Fruit fly (Drosophila melanogaster): ENCODE measurements around the gene Cox17.

Gene Cox17

DNA sequence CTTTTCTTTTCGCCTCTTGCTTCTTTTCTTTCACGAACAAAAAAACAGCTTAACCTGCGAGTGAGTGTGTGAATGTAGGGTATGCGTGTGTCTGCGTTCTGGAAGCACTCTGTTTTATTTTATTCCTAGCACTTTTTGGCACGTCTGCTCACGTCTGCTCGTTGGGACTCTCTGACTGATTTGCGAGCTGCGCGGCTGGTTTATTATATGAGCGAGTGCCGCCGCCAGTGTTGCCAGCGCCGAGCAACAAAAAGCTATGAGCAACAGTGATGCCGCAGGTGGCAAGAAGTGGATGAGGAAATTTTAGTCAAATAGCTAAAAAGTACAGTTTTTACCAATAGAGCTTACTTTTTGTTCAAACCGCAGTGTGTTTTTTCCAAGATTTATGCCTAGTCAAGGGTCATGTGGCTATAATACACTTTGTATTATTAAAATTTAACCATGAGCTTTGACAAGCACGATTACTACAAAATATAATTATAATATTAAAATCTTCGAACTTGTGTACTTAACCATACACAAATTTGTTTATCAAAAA is 8.4 kb downstream of the Cox17 start, which contains the start of gene Lsd-2 (continued):
- TF ChIP-seq Stat92E (GFP tag; optimal IDR thresholded peaks at IDR 0.05), result no peak
- no peak for TF ChIP-seq CG31441 (GFP tag; IDR thresholded peaks at IDR 0.05)
- no peak for TF ChIP-seq Atf-2 (GFP tag; optimal IDR thresholded peaks at IDR 0.05)
- TF ChIP-seq CG13424 (tag; optimal IDR thresholded peaks at IDR 0.05), result peak; percentile 31
- TF ChIP-seq trh (GFP tag; optimal IDR thresholded peaks at IDR 0.05), result no peak
- TF ChIP-seq CG10959 (GFP tag; IDR thresholded peaks at IDR 0.05), result no peak
- TF ChIP-seq Hmr (GFP tag; optimal IDR thresholded peaks at IDR 0.05), result no peak
- TF ChIP-seq Mrtf (GFP tag; IDR thresholded peaks at IDR 0.05), result no peak
- TF ChIP-seq CG8944 (GFP tag; optimal IDR thresholded peaks at IDR 0.05), result no peak
- TF ChIP-seq CG15514 (GFP tag; optimal IDR thresholded peaks at IDR 0.05), result peak; percentile 47
- no peak for TF ChIP-seq CG4282 (GFP tag; optimal IDR thresholded peaks at IDR 0.05)
- TF ChIP-seq CHES-1-like (GFP tag; optimal IDR thresholded peaks at IDR 0.05), result no peak
- TF ChIP-seq kni (GFP tag; optimal IDR thresholded peaks at IDR 0.05), result peak; percentile 24
- no peak for TF ChIP-seq CG1832 (GFP tag; optimal IDR thresholded peaks at IDR 0.05)
- no peak for TF ChIP-seq gt (GFP tag; IDR thresholded peaks at IDR 0.05)
- TF ChIP-seq Deaf1 (tag; optimal IDR thresholded peaks at IDR 0.05), result no peak
- TF ChIP-seq Doc3 (GFP tag; IDR thresholded peaks at IDR 0.05; ENCODE audit: partially characterized antibody), result no peak
- peak; percentile 75 for TF ChIP-seq ci (GFP tag; IDR thresholded peaks at IDR 0.05)
- no peak for TF ChIP-seq zf30C (GFP tag; optimal IDR thresholded peaks at IDR 0.05)
- TF ChIP-seq CG11456 (GFP tag; IDR thresholded peaks at IDR 0.05), result no peak; the same call in 2 of the 3 replicates
- TF ChIP-seq sqz (GFP tag; optimal IDR thresholded peaks at IDR 0.05), result no peak
- TF ChIP-seq her (GFP tag; optimal IDR thresholded peaks at IDR 0.05), result peak; percentile 49
- TF ChIP-seq CG34376 (GFP tag; optimal IDR thresholded peaks at IDR 0.05), result peak; percentile 16
- no peak for TF ChIP-seq Mes4 (GFP tag; optimal IDR thresholded peaks at IDR 0.05)
- TF ChIP-seq nau (GFP tag; optimal IDR thresholded peaks at IDR 0.05), result no peak
- peak; percentile 60; the same call in 1 of the 2 replicates for TF ChIP-seq bbx (GFP tag; IDR thresholded peaks at IDR 0.05; ENCODE audit: partially characterized antibody)
- TF ChIP-seq CG12659 (GFP tag; optimal IDR thresholded peaks at IDR 0.05), result peak; percentile 30
- peak; percentile 46; the same call in 1 of the 3 replicates for TF ChIP-seq CG6791 (GFP tag; IDR thresholded peaks at IDR 0.05; ENCODE audit: partially characterized antibody)
- no peak for TF ChIP-seq Gsc (GFP tag; IDR thresholded peaks at IDR 0.05)
- no peak for TF ChIP-seq grn (GFP tag; optimal IDR thresholded peaks at IDR 0.05)
- peak; percentile 74 for TF ChIP-seq CG12769 (tag; optimal IDR thresholded peaks at IDR 0.05)
- TF ChIP-seq Oli (tag; optimal IDR thresholded peaks at IDR 0.05), result peak; percentile 34
- TF ChIP-seq NfI (GFP tag; optimal IDR thresholded peaks at IDR 0.05), result peak; percentile 0
- TF ChIP-seq MESR4 (GFP tag; optimal IDR thresholded peaks at IDR 0.05), result peak; percentile 5
- no peak for TF ChIP-seq CG12942 (GFP tag; optimal IDR thresholded peaks at IDR 0.05)
- TF ChIP-seq CG15696 (tag; optimal IDR thresholded peaks at IDR 0.05), result peak; percentile 29
- no peak for TF ChIP-seq Elba2 (GFP tag; optimal IDR thresholded peaks at IDR 0.05)
- no peak for TF ChIP-seq ab (GFP tag; optimal IDR thresholded peaks at IDR 0.05)
- TF ChIP-seq CG13775 (GFP tag; optimal IDR thresholded peaks at IDR 0.05), result no peak
- no peak for TF ChIP-seq sr (GFP tag; IDR thresholded peaks at IDR 0.05)
- no peak for TF ChIP-seq dmrt11E (tag; optimal IDR thresholded peaks at IDR 0.05)
- TF ChIP-seq PHDP (tag; optimal IDR thresholded peaks at IDR 0.05), result no peak
- no peak for TF ChIP-seq CG6272 (GFP tag; IDR thresholded peaks at IDR 0.05)
- no peak for TF ChIP-seq CG8478 (optimal IDR thresholded peaks at IDR 0.05)
- TF ChIP-seq jumu (GFP tag; optimal IDR thresholded peaks at IDR 0.05), result no peak
- 0 out of 2 replicates have a peak, but pooled peaks have one; percentile 6 for TF ChIP-seq ara (GFP tag; IDR thresholded peaks at IDR 0.05)
- no peak for TF ChIP-seq ato (GFP tag; IDR thresholded peaks at IDR 0.05; ENCODE audit: partially characterized antibody)
- TF ChIP-seq tin (GFP tag; optimal IDR thresholded peaks at IDR 0.05), result no peak
- TF ChIP-seq Hr78 (GFP tag; optimal IDR thresholded peaks at IDR 0.05), result no peak
- TF ChIP-seq croc (GFP tag; conservative IDR thresholded peaks at IDR 0.05), result no peak

All from whole organism, embryonic.